1 fruit fly cellular context compared by ENCODE assay signal in genomic region chr3L:9045318-9045717, dm6.
TF ChIP-seq lines count a peak whose summit lies in the region.

No protein-coding gene starts in this region.

TF ChIP-seq in whole organism, embryonic, 481 proteins besides CTCF, POLR2A, EP300 and RAD21 (continued from another document):
- peak; percentile 47 for TF ChIP-seq Chrac-16 (GFP tag; optimal IDR thresholded peaks at IDR 0.05; lab: Kevin White, UChicago)
- no peak for TF ChIP-seq nau (GFP tag; optimal IDR thresholded peaks at IDR 0.05; lab: Kevin White, UChicago)
- TF ChIP-seq CG2678 (tag; optimal IDR thresholded peaks at IDR 0.05; lab: Kevin White, UChicago), result peak; percentile 74
- TF ChIP-seq Rfx (GFP tag; IDR thresholded peaks at IDR 0.05; lab: Robert Waterston, UW), result peak; percentile 72; the same call in 1 of the 2 replicates
- peak; percentile 56 for TF ChIP-seq pum (GFP tag; optimal IDR thresholded peaks at IDR 0.05; lab: Kevin White, UChicago)
- 0 out of 2 replicates have a peak, but pooled peaks have one; percentile 8 for TF ChIP-seq CG9932 (GFP tag; IDR thresholded peaks at IDR 0.05; lab: Robert Waterston, UW)
- TF ChIP-seq CG15269 (tag; optimal IDR thresholded peaks at IDR 0.05; lab: Kevin White, UChicago), result peak; percentile 38
- TF ChIP-seq NC2β (GFP tag; optimal IDR thresholded peaks at IDR 0.05; lab: Kevin White, UChicago), result no peak
- peak; percentile 42 for TF ChIP-seq CG12769 (tag; optimal IDR thresholded peaks at IDR 0.05; lab: Kevin White, UChicago)
- peak; percentile 42 for TF ChIP-seq cwo (GFP tag; optimal IDR thresholded peaks at IDR 0.05; lab: Kevin White, UChicago)
- peak in 1 of 3 experiments; percentile 50 for TF ChIP-seq lola (GFP tag; optimal IDR thresholded peaks at IDR 0.05; lab: Kevin White, UChicago)
- TF ChIP-seq CG8765 (GFP tag; IDR thresholded peaks at IDR 0.05; lab: Robert Waterston, UW), result peak; percentile 83
- no peak for TF ChIP-seq kah (GFP tag; optimal IDR thresholded peaks at IDR 0.05; lab: Kevin White, UChicago)
- peak; percentile 56 for TF ChIP-seq az2 (GFP tag; optimal IDR thresholded peaks at IDR 0.05; lab: Kevin White, UChicago)
- TF ChIP-seq CG10209 (GFP tag; optimal IDR thresholded peaks at IDR 0.05; lab: Kevin White, UChicago), result peak; percentile 45
- peak; percentile 75 for TF ChIP-seq CG15696 (tag; optimal IDR thresholded peaks at IDR 0.05; lab: Kevin White, UChicago)
- peak; percentile 73; the same call in 1 of the 3 replicates for TF ChIP-seq gce (GFP tag; IDR thresholded peaks at IDR 0.05; lab: Robert Waterston, UW)
- TF ChIP-seq prd (optimal IDR thresholded peaks at IDR 0.05; lab: Kevin White, UChicago), result no peak
- peak; percentile 91 for TF ChIP-seq prd (GFP tag; IDR thresholded peaks at IDR 0.05; lab: Robert Waterston, UW)
- TF ChIP-seq Dbx (GFP tag; IDR thresholded peaks at IDR 0.05; lab: Robert Waterston, UW), result peak; percentile 63; the same call in 2 of the 3 replicates
- peak; percentile 54 for TF ChIP-seq Xbp1 (GFP tag; optimal IDR thresholded peaks at IDR 0.05; lab: Kevin White, UChicago)
- peak; percentile 12; the same call in 1 of the 2 replicates for TF ChIP-seq Ravus (GFP tag; IDR thresholded peaks at IDR 0.05; lab: Robert Waterston, UW)
- TF ChIP-seq emc (GFP tag; optimal IDR thresholded peaks at IDR 0.05; lab: Kevin White, UChicago), result peak; percentile 40
- TF ChIP-seq zf30C (GFP tag; optimal IDR thresholded peaks at IDR 0.05; lab: Kevin White, UChicago), result peak; percentile 78
- TF ChIP-seq D19A (tag; optimal IDR thresholded peaks at IDR 0.05; lab: Kevin White, UChicago), result peak; percentile 67
- TF ChIP-seq fd102C (GFP tag; optimal IDR thresholded peaks at IDR 0.05; lab: Kevin White, UChicago), result no peak
- peak; percentile 68 for TF ChIP-seq ttk (GFP tag; IDR thresholded peaks at IDR 0.05; lab: Robert Waterston, UW)
- TF ChIP-seq scrt (GFP tag; optimal IDR thresholded peaks at IDR 0.05; lab: Kevin White, UChicago), result peak; percentile 14
- TF ChIP-seq danr (GFP tag; IDR thresholded peaks at IDR 0.05; lab: Robert Waterston, UW), result peak; percentile 51; the same call in 1 of the 2 replicates
- 0 out of 3 replicates have a peak, but pooled peaks have one; percentile 49 for TF ChIP-seq CG2889 (GFP tag; IDR thresholded peaks at IDR 0.05; lab: Robert Waterston, UW)
- no peak for TF ChIP-seq CG3838 (GFP tag; optimal IDR thresholded peaks at IDR 0.05; lab: Kevin White, UChicago)
- TF ChIP-seq CG5953 (GFP tag; IDR thresholded peaks at IDR 0.05; lab: Robert Waterston, UW), result peak; percentile 66
- peak; percentile 28 for TF ChIP-seq corto (GFP tag; optimal IDR thresholded peaks at IDR 0.05; lab: Kevin White, UChicago)
- peak; percentile 55 for TF ChIP-seq CG7786 (GFP tag; optimal IDR thresholded peaks at IDR 0.05; lab: Kevin White, UChicago)
- peak; percentile 72 for TF ChIP-seq ssp (GFP tag; IDR thresholded peaks at IDR 0.05; lab: Robert Waterston, UW)
- no peak for TF ChIP-seq CG18619 (GFP tag; optimal IDR thresholded peaks at IDR 0.05; lab: Kevin White, UChicago)
- peak; percentile 48; the same call in 1 of the 2 replicates for TF ChIP-seq Atf6 (GFP tag; IDR thresholded peaks at IDR 0.05; lab: Robert Waterston, UW)
- TF ChIP-seq grau (tag; optimal IDR thresholded peaks at IDR 0.05; lab: Kevin White, UChicago), result peak; percentile 52
- TF ChIP-seq CG43689 (GFP tag; IDR thresholded peaks at IDR 0.05; lab: Robert Waterston, UW), result no peak
- TF ChIP-seq Spps (tag; optimal IDR thresholded peaks at IDR 0.05; lab: Kevin White, UChicago), result peak; percentile 37
- TF ChIP-seq shn (GFP tag; optimal IDR thresholded peaks at IDR 0.05; lab: Kevin White, UChicago), result peak; percentile 40
- TF ChIP-seq tgo (GFP tag; IDR thresholded peaks at IDR 0.05; lab: Robert Waterston, UW), result peak; percentile 65
- TF ChIP-seq CG7271 (tag; optimal IDR thresholded peaks at IDR 0.05; lab: Kevin White, UChicago), result peak; percentile 68
- TF ChIP-seq kni (GFP tag; optimal IDR thresholded peaks at IDR 0.05; lab: Kevin White, UChicago), result no peak
- peak; percentile 77 for TF ChIP-seq HLH3B (GFP tag; IDR thresholded peaks at IDR 0.05; lab: Robert Waterston, UW)
- peak; percentile 62 for TF ChIP-seq Max (GFP tag; optimal IDR thresholded peaks at IDR 0.05; lab: Kevin White, UChicago)
- no peak for TF ChIP-seq pita (GFP tag; optimal IDR thresholded peaks at IDR 0.05; lab: Kevin White, UChicago)
- peak; percentile 64 for TF ChIP-seq CG1603 (tag; optimal IDR thresholded peaks at IDR 0.05; lab: Kevin White, UChicago)
- TF ChIP-seq gcm (GFP tag; optimal IDR thresholded peaks at IDR 0.05; lab: Kevin White, UChicago), result peak; percentile 19
- TF ChIP-seq Abd-B (GFP tag; optimal IDR thresholded peaks at IDR 0.05; lab: Kevin White, UChicago), result peak; percentile 60
- TF ChIP-seq MESR4 (GFP tag; optimal IDR thresholded peaks at IDR 0.05; lab: Kevin White, UChicago), result no peak
- peak; percentile 21 for TF ChIP-seq TFAM (GFP tag; optimal IDR thresholded peaks at IDR 0.05; lab: Kevin White, UChicago)
- TF ChIP-seq Optix (GFP tag; IDR thresholded peaks at IDR 0.05; lab: Robert Waterston, UW), result peak; percentile 61; the same call in 2 of the 3 replicates
- TF ChIP-seq Side (GFP tag; optimal IDR thresholded peaks at IDR 0.05; lab: Kevin White, UChicago), result peak; percentile 52
- TF ChIP-seq zen (tag; optimal IDR thresholded peaks at IDR 0.05; lab: Kevin White, UChicago), result peak; percentile 81
- TF ChIP-seq Tbp (GFP tag; optimal IDR thresholded peaks at IDR 0.05; lab: Kevin White, UChicago), result no peak
- peak; percentile 14 for TF ChIP-seq CG1529 (GFP tag; optimal IDR thresholded peaks at IDR 0.05; lab: Kevin White, UChicago)
- peak; percentile 53 for TF ChIP-seq nerfin-1 (tag; optimal IDR thresholded peaks at IDR 0.05; lab: Kevin White, UChicago)
- peak; percentile 78 for TF ChIP-seq CG18262 (tag; optimal IDR thresholded peaks at IDR 0.05; lab: Kevin White, UChicago)
- TF ChIP-seq zfh2 (GFP tag; optimal IDR thresholded peaks at IDR 0.05; lab: Kevin White, UChicago), result peak; percentile 35
- TF ChIP-seq CG8388 (GFP tag; optimal IDR thresholded peaks at IDR 0.05; lab: Kevin White, UChicago), result peak; percentile 43
- TF ChIP-seq CG15073 (GFP tag; optimal IDR thresholded peaks at IDR 0.05; lab: Kevin White, UChicago), result no peak
- peak; percentile 95 for TF ChIP-seq Med (GFP tag; lab: Kevin White, UChicago)
- TF ChIP-seq Ssrp (tag; optimal IDR thresholded peaks at IDR 0.05; lab: Kevin White, UChicago), result peak; percentile 31
- TF ChIP-seq CG7963 (GFP tag; IDR thresholded peaks at IDR 0.05; lab: Robert Waterston, UW; ENCODE audit: partially characterized antibody), result no peak
- peak; percentile 53; the same call in 1 of the 3 replicates for TF ChIP-seq B-H1 (GFP tag; IDR thresholded peaks at IDR 0.05; lab: Robert Waterston, UW)
- TF ChIP-seq CG14050 (GFP tag; IDR thresholded peaks at IDR 0.05; lab: Robert Waterston, UW), result peak; percentile 59
- TF ChIP-seq Dll (GFP tag; IDR thresholded peaks at IDR 0.05; lab: Robert Waterston, UW; ENCODE audit: partially characterized antibody), result no peak
- peak; percentile 61 for TF ChIP-seq CG5245 (GFP tag; optimal IDR thresholded peaks at IDR 0.05; lab: Kevin White, UChicago)
TF ChIP-seq in whole organism, embryonic: peak in this region for 289.
